In genomic region chr3L:17643985-17644905, dm6 we compare ENCODE assay signal across 5 fruit fly cellular contexts.
TF ChIP-seq lines count a peak whose summit lies in the region.

No protein-coding gene starts in this region.

- TF ChIP-seq CTCF in whole organism, embryonic (GFP tag; optimal IDR thresholded peaks at IDR 0.05; lab: Kevin White, UChicago): no peak

TF ChIP-seq in whole organism, adult, 20 proteins besides CTCF, POLR2A, EP300 and RAD21:
- TF ChIP-seq CG5204 (GFP tag; optimal IDR thresholded peaks at IDR 0.05; lab: Kevin White, UChicago) (no peak), cic (GFP tag; optimal IDR thresholded peaks at IDR 0.05; lab: Kevin White, UChicago) (peak; percentile 75), pad (GFP tag; optimal IDR thresholded peaks at IDR 0.05; lab: Kevin White, UChicago) (peak; percentile 95), ovo (GFP tag; optimal IDR thresholded peaks at IDR 0.05; lab: Kevin White, UChicago) (peak; percentile 10), Crg-1 (GFP tag; optimal IDR thresholded peaks at IDR 0.05; lab: Kevin White, UChicago) (peak; percentile 3), Clk (GFP tag; optimal IDR thresholded peaks at IDR 0.05; lab: Kevin White, UChicago) (no peak), CG7045 (GFP tag; optimal IDR thresholded peaks at IDR 0.05; lab: Kevin White, UChicago) (no peak), tj (GFP tag; optimal IDR thresholded peaks at IDR 0.05; lab: Kevin White, UChicago) (peak; percentile 94), Hr96 (GFP tag; optimal IDR thresholded peaks at IDR 0.05; lab: Kevin White, UChicago) (no peak), bab1 (GFP tag; optimal IDR thresholded peaks at IDR 0.05; lab: Kevin White, UChicago) (peak; percentile 53), CG7101 (tag; optimal IDR thresholded peaks at IDR 0.05; lab: Kevin White, UChicago) (no peak), CG12768 (GFP tag; optimal IDR thresholded peaks at IDR 0.05; lab: Kevin White, UChicago) (peak; percentile 20), cnc (optimal IDR thresholded peaks at IDR 0.05; lab: Kevin White, UChicago) (no peak), CG14711 (tag; optimal IDR thresholded peaks at IDR 0.05; lab: Kevin White, UChicago) (no peak), Mnt (GFP tag; optimal IDR thresholded peaks at IDR 0.05; lab: Kevin White, UChicago) (peak; percentile 49), kay (GFP tag; lab: Kevin White, UChicago; ENCODE audit: borderline replicate concordance) (peak; percentile 73)

TF ChIP-seq in whole organism, embryonic, 481 proteins besides CTCF, POLR2A, EP300 and RAD21 (continues in another document):
- TF ChIP-seq cg (GFP tag; optimal IDR thresholded peaks at IDR 0.05; lab: Kevin White, UChicago): peak; percentile 91
- 0 out of 2 replicates have a peak, but pooled peaks have one; percentile 12 for TF ChIP-seq CG5953 (GFP tag; IDR thresholded peaks at IDR 0.05; lab: Robert Waterston, UW)
- peak; percentile 36 for TF ChIP-seq sqz (GFP tag; optimal IDR thresholded peaks at IDR 0.05; lab: Kevin White, UChicago)
- TF ChIP-seq CG4328 (GFP tag; optimal IDR thresholded peaks at IDR 0.05; lab: Kevin White, UChicago): no peak
- peak; percentile 52 for TF ChIP-seq pfk (GFP tag; optimal IDR thresholded peaks at IDR 0.05; lab: Kevin White, UChicago)
- TF ChIP-seq D19A (tag; optimal IDR thresholded peaks at IDR 0.05; lab: Kevin White, UChicago): peak; percentile 13
- TF ChIP-seq CG31365 (tag; optimal IDR thresholded peaks at IDR 0.05; lab: Kevin White, UChicago): no peak
- TF ChIP-seq row (GFP tag; IDR thresholded peaks at IDR 0.05; lab: Robert Waterston, UW): peak; percentile 10; the same call in 1 of the 3 replicates
- no peak for TF ChIP-seq yki (optimal IDR thresholded peaks at IDR 0.05; lab: Kevin White, UChicago)
- TF ChIP-seq Eip74EF (GFP tag; optimal IDR thresholded peaks at IDR 0.05; lab: Kevin White, UChicago): peak in 1 of 2 experiments; percentile 57
- no peak for TF ChIP-seq slp2 (GFP tag; optimal IDR thresholded peaks at IDR 0.05; lab: Kevin White, UChicago)
- TF ChIP-seq ATbp (GFP tag; optimal IDR thresholded peaks at IDR 0.05; lab: Kevin White, UChicago): no peak
- TF ChIP-seq sna (GFP tag; IDR thresholded peaks at IDR 0.05; lab: Robert Waterston, UW; ENCODE audit: partially characterized antibody): 0 out of 2 replicates have a peak, but pooled peaks have one; percentile 8
- TF ChIP-seq eve (GFP tag; optimal IDR thresholded peaks at IDR 0.05; lab: Kevin White, UChicago): peak in 1 of 2 experiments; percentile 34
- TF ChIP-seq Sin3A (optimal IDR thresholded peaks at IDR 0.05; lab: Kevin White, UChicago): no peak
- no peak for TF ChIP-seq dan (GFP tag; IDR thresholded peaks at IDR 0.05; lab: Robert Waterston, UW)
- TF ChIP-seq pzg (GFP tag; optimal IDR thresholded peaks at IDR 0.05; lab: Kevin White, UChicago): no peak
- no peak for TF ChIP-seq CG7372 (GFP tag; IDR thresholded peaks at IDR 0.05; lab: Robert Waterston, UW)

TF ChIP-seq in whole organism, prepupa, 60 proteins besides CTCF, POLR2A, EP300 and RAD21 (continues in another document):
- peak; percentile 14; the same call in 1 of the 3 replicates for TF ChIP-seq CG8119 (GFP tag; IDR thresholded peaks at IDR 0.05; lab: Robert Waterston, UW)
- peak; percentile 44 for TF ChIP-seq fkh (GFP tag; optimal IDR thresholded peaks at IDR 0.05; lab: Kevin White, UChicago)
- TF ChIP-seq Hr38 (GFP tag; optimal IDR thresholded peaks at IDR 0.05; lab: Kevin White, UChicago): no peak
- TF ChIP-seq CG7368 (GFP tag; optimal IDR thresholded peaks at IDR 0.05; lab: Kevin White, UChicago): no peak
- TF ChIP-seq CG11902 (GFP tag; optimal IDR thresholded peaks at IDR 0.05; lab: Kevin White, UChicago): no peak
- peak; percentile 29 for TF ChIP-seq CG6854 (GFP tag; optimal IDR thresholded peaks at IDR 0.05; lab: Kevin White, UChicago)
- no peak for TF ChIP-seq CG16779 (tag; optimal IDR thresholded peaks at IDR 0.05; lab: Kevin White, UChicago)
- peak; percentile 77 for TF ChIP-seq CG1621 (tag; optimal IDR thresholded peaks at IDR 0.05; lab: Kevin White, UChicago)
- peak; percentile 68 for TF ChIP-seq vri (GFP tag; optimal IDR thresholded peaks at IDR 0.05; lab: Kevin White, UChicago)
- TF ChIP-seq cyc (GFP tag; optimal IDR thresholded peaks at IDR 0.05; lab: Kevin White, UChicago): no peak
- TF ChIP-seq Gug (GFP tag; IDR thresholded peaks at IDR 0.05; lab: Robert Waterston, UW): no peak
- TF ChIP-seq esn (GFP tag; optimal IDR thresholded peaks at IDR 0.05; lab: Kevin White, UChicago): no peak
- no peak for TF ChIP-seq CG11762 (GFP tag; optimal IDR thresholded peaks at IDR 0.05; lab: Kevin White, UChicago; ENCODE audit: insufficient read depth)
- TF ChIP-seq svp (GFP tag; lab: Kevin White, UChicago): no peak
- TF ChIP-seq Ets96B (tag; optimal IDR thresholded peaks at IDR 0.05; lab: Kevin White, UChicago): no peak
- TF ChIP-seq dsx (GFP tag; optimal IDR thresholded peaks at IDR 0.05; lab: Kevin White, UChicago; ENCODE audit: poor library complexity, severe bottlenecking): no peak
- TF ChIP-seq lz (GFP tag; optimal IDR thresholded peaks at IDR 0.05; lab: Kevin White, UChicago): no peak
- no peak for TF ChIP-seq Smox (GFP tag; optimal IDR thresholded peaks at IDR 0.05; lab: Kevin White, UChicago)
- TF ChIP-seq fd85E (GFP tag; optimal IDR thresholded peaks at IDR 0.05; lab: Kevin White, UChicago): no peak
- no peak for TF ChIP-seq CG6163 (GFP tag; IDR thresholded peaks at IDR 0.05; lab: Robert Waterston, UW)
- no peak for TF ChIP-seq pdm3 (GFP tag; optimal IDR thresholded peaks at IDR 0.05; lab: Kevin White, UChicago)

TF ChIP-seq in whole organism, pupa, 21 proteins besides CTCF, POLR2A, EP300 and RAD21:
- TF ChIP-seq Ets98B (GFP tag; IDR thresholded peaks at IDR 0.05; lab: Robert Waterston, UW): 0 out of 2 replicates have a peak, but pooled peaks have one; percentile 5
- peak; percentile 28 for TF ChIP-seq gl (tag; optimal IDR thresholded peaks at IDR 0.05; lab: Kevin White, UChicago)
- peak; percentile 22; the same call in 1 of the 2 replicates for TF ChIP-seq CG32121 (GFP tag; IDR thresholded peaks at IDR 0.05; lab: Robert Waterston, UW)
- TF ChIP-seq EcR (GFP tag; optimal IDR thresholded peaks at IDR 0.05; lab: Kevin White, UChicago): peak; percentile 43
- no peak for TF ChIP-seq CG9948 (tag; optimal IDR thresholded peaks at IDR 0.05; lab: Kevin White, UChicago)
- TF ChIP-seq D1 (tag; optimal IDR thresholded peaks at IDR 0.05; lab: Kevin White, UChicago): no peak

TF ChIP-seq in whole organism, wandering third instar larva, 38 proteins besides CTCF, POLR2A, EP300 and RAD21:
- TF ChIP-seq Vsx2 (GFP tag; optimal IDR thresholded peaks at IDR 0.05; lab: Kevin White, UChicago; ENCODE audit: partially characterized antibody) (peak; percentile 55), psq (GFP tag; optimal IDR thresholded peaks at IDR 0.05; lab: Kevin White, UChicago) (peak; percentile 28), GATAd (GFP tag; optimal IDR thresholded peaks at IDR 0.05; lab: Kevin White, UChicago) (no peak), HLH106 (tag; optimal IDR thresholded peaks at IDR 0.05; lab: Kevin White, UChicago) (no peak), woc (GFP tag; optimal IDR thresholded peaks at IDR 0.05; lab: Kevin White, UChicago) (peak; percentile 2)
TF ChIP-seq in whole organism, wandering third instar larva: peak in this region for 3.
